Worm (Caenorhabditis elegans) whole organism, late embryonic: ENCODE data around the gene C23F12.3.

ENCODE experiments used
- C08G9.2 ChIP-seq: sonication (generic microtip); optimal IDR thresholded peaks from 2 replicates; lab custom pipeline; 2016; ENCODE audit warnings: mild to moderate bottlenecking, missing genetic modification characterization, moderate library complexity, missing compliant biosample characterization
- C38D4.7 ChIP-seq: fragments of 200-800 bp; sonication (Bioruptor generic); optimal IDR thresholded peaks from 2 replicates; lab custom pipeline; 2018; ENCODE audit warnings: mild to moderate bottlenecking, missing genetic modification characterization, moderate library complexity, missing compliant biosample characterization
- F13H6.1 ChIP-seq: sonication (generic microtip); optimal IDR thresholded peaks from 2 replicates; lab custom pipeline; 2016; ENCODE audit warnings: missing genetic modification characterization, missing compliant biosample characterization
- K02D7.2 ChIP-seq: sonication (generic microtip); optimal IDR thresholded peaks from 2 replicates; lab custom pipeline; 2017; ENCODE audit warnings: mild to moderate bottlenecking, missing genetic modification characterization, missing compliant biosample characterization
- Y22D7AL.16 ChIP-seq: sonication (generic microtip); optimal IDR thresholded peaks from 2 replicates; lab custom pipeline; 2016; ENCODE audit warnings: missing genetic modification characterization, missing compliant biosample characterization
- ama-1 ChIP-seq: fragments of 150-350 bp; optimal IDR thresholded peaks from 2 replicates; lab custom pipeline; 2014
- ceh-14 ChIP-seq: sonication (generic microtip); optimal IDR thresholded peaks from 2 replicates; lab custom pipeline; 2016; ENCODE audit warnings: missing genotype, missing genetic modification characterization, missing compliant biosample characterization
- ceh-19 ChIP-seq: fragments of 200-800 bp; sonication (Bioruptor generic); optimal IDR thresholded peaks from 2 replicates; lab custom pipeline; 2018; ENCODE audit warnings: mild to moderate bottlenecking, missing genetic modification characterization, missing compliant biosample characterization
- ceh-22 ChIP-seq: sonication (generic microtip); optimal IDR thresholded peaks from 2 replicates; lab custom pipeline; 2017; ENCODE audit warnings: missing biosample characterization, missing genetic modification characterization
- ceh-24 ChIP-seq: sonication (generic microtip); optimal IDR thresholded peaks from 2 replicates; lab custom pipeline; 2016; ENCODE audit warnings: mild to moderate bottlenecking, missing genetic modification characterization, missing compliant biosample characterization
- ceh-30 ChIP-seq: fragments of 150-350 bp; optimal IDR thresholded peaks from 2 replicates; lab custom pipeline; 2014; ENCODE audit warnings: missing biosample characterization, missing genetic modification characterization
- ceh-31 ChIP-seq: sonication (generic microtip); optimal IDR thresholded peaks from 2 replicates; lab custom pipeline; 2016; ENCODE audit warnings: missing genetic modification characterization, missing compliant biosample characterization
- ceh-34 ChIP-seq: sonication (generic microtip); optimal IDR thresholded peaks from 2 replicates; lab custom pipeline; 2016; ENCODE audit warnings: mild to moderate bottlenecking, missing genetic modification characterization, missing compliant biosample characterization
- ceh-45 ChIP-seq: fragments of 200-800 bp; sonication (Bioruptor generic); IDR thresholded peaks from 2 replicates; pipeline ENCODE4 v1.3.6; 2022; ENCODE audit warnings: missing genetic modification reagents, missing genetic modification characterization, missing compliant biosample characterization
- ceh-6 ChIP-seq: fragments of 200-800 bp; sonication (Bioruptor generic); optimal IDR thresholded peaks from 2 replicates; lab custom pipeline; 2018; ENCODE audit warnings: mild to moderate bottlenecking, missing genetic modification characterization, missing compliant biosample characterization
- ceh-9 ChIP-seq: sonication (generic microtip); optimal IDR thresholded peaks from 2 replicates; lab custom pipeline; 2016; ENCODE audit warnings: mild to moderate bottlenecking, missing genetic modification characterization, inconsistent platforms, missing compliant biosample characterization
- dmd-4 ChIP-seq: sonication (generic microtip); optimal IDR thresholded peaks from 2 replicates; lab custom pipeline; 2016; ENCODE audit warnings: borderline replicate concordance, missing genetic modification characterization, missing compliant biosample characterization
- elt-2 ChIP-seq: sonication (generic microtip); optimal IDR thresholded peaks from 2 replicates; lab custom pipeline; 2016; ENCODE audit warnings: missing genetic modification reagents, missing genetic modification characterization, missing compliant biosample characterization
- elt-4 ChIP-seq: sonication (generic microtip); optimal IDR thresholded peaks from 2 replicates; lab custom pipeline; 2016; ENCODE audit warnings: missing genetic modification characterization, missing compliant biosample characterization
- eyg-1 ChIP-seq: sonication (generic microtip); optimal IDR thresholded peaks from 2 replicates; lab custom pipeline; 2016; ENCODE audit warnings: missing genotype, missing genetic modification characterization, missing compliant biosample characterization
- fax-1 ChIP-seq: sonication (generic microtip); optimal IDR thresholded peaks from 2 replicates; lab custom pipeline; 2016; ENCODE audit warnings: missing genotype, missing genetic modification characterization, missing compliant biosample characterization
- fkh-6 ChIP-seq: sonication (generic microtip); optimal IDR thresholded peaks from 2 replicates; lab custom pipeline; 2016; ENCODE audit warnings: missing genetic modification characterization, missing compliant biosample characterization
- hlh-30 ChIP-seq: sonication (generic microtip); optimal IDR thresholded peaks from 2 replicates; lab custom pipeline; 2017; ENCODE audit warnings: antibody characterized with exemption, missing genetic modification characterization, missing compliant biosample characterization; ENCODE audit not compliant: insufficient read depth
- mec-3 ChIP-seq: sonication (generic microtip); optimal IDR thresholded peaks from 2 replicates; lab custom pipeline; 2016; ENCODE audit warnings: borderline replicate concordance, missing genetic modification characterization, missing compliant biosample characterization
- nhr-11 ChIP-seq: fragments of 150-350 bp; optimal IDR thresholded peaks from 2 replicates; lab custom pipeline; 2014; ENCODE audit warnings: missing biosample characterization, missing genetic modification characterization
- npax-4 ChIP-seq: sonication (generic microtip); optimal IDR thresholded peaks from 2 replicates; lab custom pipeline; 2016; ENCODE audit warnings: missing genetic modification characterization, missing compliant biosample characterization
- pag-3 ChIP-seq: sonication (generic microtip); optimal IDR thresholded peaks from 2 replicates; lab custom pipeline; 2016; ENCODE audit warnings: missing compliant biosample characterization, missing genetic modification characterization, borderline replicate concordance
- pros-1 ChIP-seq: fragments of 150-350 bp; optimal IDR thresholded peaks from 2 replicates; lab custom pipeline; 2014; ENCODE audit warnings: missing biosample characterization, missing genetic modification reagents, missing genetic modification characterization
- ref-2 ChIP-seq: sonication (generic microtip); optimal IDR thresholded peaks from 2 replicates; lab custom pipeline; 2016; ENCODE audit warnings: missing genetic modification characterization, missing compliant biosample characterization
- sdc-2 ChIP-seq: sonication (generic microtip); optimal IDR thresholded peaks from 2 replicates; lab custom pipeline; 2016; ENCODE audit warnings: missing genotype, missing genetic modification characterization, missing compliant biosample characterization
- syd-9 ChIP-seq: sonication (generic microtip); optimal IDR thresholded peaks from 2 replicates; lab custom pipeline; 2016; ENCODE audit warnings: mild to moderate bottlenecking, missing genetic modification characterization, moderate library complexity, missing compliant biosample characterization
- tbx-2 ChIP-seq: sonication (generic microtip); optimal IDR thresholded peaks from 2 replicates; lab custom pipeline; 2016; ENCODE audit warnings: missing genetic modification characterization, missing compliant biosample characterization
- tbx-7 ChIP-seq: sonication (generic microtip); optimal IDR thresholded peaks from 2 replicates; lab custom pipeline; 2016; ENCODE audit warnings: missing genotype, missing genetic modification characterization, missing compliant biosample characterization
- unc-42 ChIP-seq: sonication (generic microtip); optimal IDR thresholded peaks from 2 replicates; lab custom pipeline; 2016; ENCODE audit warnings: missing genotype, missing genetic modification characterization, missing compliant biosample characterization

Gene C23F12.3

ce11 chrX:9428059-9428458 lies 36.6 kb downstream of the C23F12.3 start, which contains the start of gene B0272.4:
Gene B0272.4, plus strand, starts transcription at chrX:9428431.
- TF ChIP-seq hlh-30 (tag; lab: Kevin White, UChicago) (no peak), elt-2 (tag; lab: Kevin White, UChicago) (peak; percentile 67)

- TF ChIP-seq nhr-11 (tag; lab: Kevin White, UChicago) (no peak), elt-2 (tag; lab: Kevin White, UChicago) (peak; percentile 37), C38D4.7 (no peak), fkh-6 (tag; lab: Kevin White, UChicago) (no peak)
These were observed 39.6 kb downstream of the C23F12.3 start, which contains the start of gene B0272.3 for ce11 chrX:9431002-9431482. Gene B0272.3, plus strand, starts transcription at chrX:9431432.

ce11 chrX:9436843-9437312 lies 45.4 kb downstream of the C23F12.3 start, which contains the start of gene tbb-4:
Gene tbb-4, minus strand, starts transcription at chrX:9436893.
- TF ChIP-seq sdc-2 (no peak), ceh-22 (tag; lab: Kevin White, UChicago) (no peak), K02D7.2 (tag; lab: Kevin White, UChicago) (no peak), tbx-7 (no peak), ceh-24 (tag; lab: Kevin White, UChicago) (no peak), eyg-1 (tag; lab: Kevin White, UChicago) (no peak), elt-2 (tag; lab: Kevin White, UChicago) (no peak), ceh-45 (GFP tag; lab: Robert Waterston, UW) (no peak), pag-3 (tag; lab: Kevin White, UChicago) (no peak), ceh-9 (tag; lab: Kevin White, UChicago) (no peak), mec-3 (no peak), ceh-19 (no peak), elt-4 (tag; lab: Kevin White, UChicago) (no peak), dmd-4 (tag; lab: Kevin White, UChicago) (no peak), F13H6.1 (tag; lab: Kevin White, UChicago) (no peak), ceh-34 (tag; lab: Kevin White, UChicago) (no peak), ceh-30 (no peak)

ce11 chrX:9441512-9441911 lies 50.1 kb downstream of the C23F12.3 start, which contains the start of gene memb-1:
Gene memb-1, minus strand, starts transcription at chrX:9441571.
- TF ChIP-seq C08G9.2 (tag; lab: Kevin White, UChicago), result peak; percentile 47
- TF ChIP-seq npax-4, result no peak
- TF ChIP-seq C38D4.7, result no peak
- no peak for TF ChIP-seq ceh-6 (GFP tag; lab: Kevin White, UChicago)
- no peak for TF ChIP-seq Y22D7AL.16 (tag; lab: Kevin White, UChicago)
- TF ChIP-seq ceh-14 (tag; lab: Kevin White, UChicago), result peak; percentile 2
- TF ChIP-seq pros-1, result no peak
- peak; percentile 30 for TF ChIP-seq elt-2 (tag; lab: Kevin White, UChicago)
- TF ChIP-seq ama-1 (lab: Kevin White, UChicago), result no peak
- peak; percentile 42 for TF ChIP-seq unc-42 (tag; lab: Kevin White, UChicago)
- peak; percentile 7 for TF ChIP-seq ceh-34 (tag; lab: Kevin White, UChicago)
- TF ChIP-seq sdc-2, result peak; percentile 67
- TF ChIP-seq fax-1 (tag; lab: Kevin White, UChicago), result no peak
- no peak for TF ChIP-seq syd-9
- peak; percentile 21 for TF ChIP-seq ref-2
- peak; percentile 29 for TF ChIP-seq tbx-2
- TF ChIP-seq ceh-31 (tag; lab: Kevin White, UChicago), result peak; percentile 63
